Fruit fly (Drosophila melanogaster): ENCODE results near the gene Ca-alpha1T.

Ca-alpha1T gene

DNA sequence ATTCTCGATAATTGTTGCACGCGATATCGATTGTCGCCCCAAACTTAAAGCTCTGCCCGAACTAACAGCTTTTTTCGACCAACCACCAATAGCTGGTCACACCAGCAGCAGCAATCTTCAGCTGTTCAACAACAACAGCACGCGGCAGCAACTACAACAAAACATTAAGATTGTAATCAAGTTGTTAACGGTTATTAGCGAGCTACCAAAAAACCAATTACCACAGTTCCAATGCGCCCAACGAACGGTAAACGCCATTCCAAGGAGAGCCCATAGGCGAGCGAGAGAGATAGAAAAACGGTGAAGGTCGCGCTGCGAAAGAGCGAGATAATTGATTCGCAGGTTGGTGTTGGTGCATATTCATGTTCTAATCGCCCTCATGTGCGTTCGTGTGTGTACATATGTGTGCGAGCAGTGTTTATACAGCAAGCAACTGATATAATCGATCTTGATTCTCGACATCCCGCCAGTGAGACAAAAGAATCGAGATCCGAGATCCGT is 27.6 kb upstream of the Ca-alpha1T start, which contains the start of gene Efr (continued):
- no peak for TF ChIP-seq bcd (GFP tag; optimal IDR thresholded peaks at IDR 0.05)
- no peak for TF ChIP-seq lov (optimal IDR thresholded peaks at IDR 0.05)
- TF ChIP-seq lov (GFP tag; IDR thresholded peaks at IDR 0.05): 0 out of 3 replicates have a peak, but pooled peaks have one; percentile 30
- peak; percentile 5 for TF ChIP-seq YL-1 (GFP tag; optimal IDR thresholded peaks at IDR 0.05)
- TF ChIP-seq Mad (GFP tag; optimal IDR thresholded peaks at IDR 0.05): no peak
- 0 out of 3 replicates have a peak, but pooled peaks have one; percentile 24 for TF ChIP-seq CG34224 (GFP tag; IDR thresholded peaks at IDR 0.05; ENCODE audit: partially characterized antibody)
- no peak for TF ChIP-seq yki (optimal IDR thresholded peaks at IDR 0.05)
- no peak for TF ChIP-seq Ravus (GFP tag; IDR thresholded peaks at IDR 0.05)
- TF ChIP-seq CTCF (GFP tag; optimal IDR thresholded peaks at IDR 0.05): no peak
- no peak for TF ChIP-seq Hmx (GFP tag; optimal IDR thresholded peaks at IDR 0.05)
- TF ChIP-seq Hr3 (GFP tag; optimal IDR thresholded peaks at IDR 0.05): no peak
- TF ChIP-seq CG15073 (GFP tag; optimal IDR thresholded peaks at IDR 0.05): no peak
- no peak for TF ChIP-seq CG7786 (GFP tag; optimal IDR thresholded peaks at IDR 0.05)
- peak; percentile 48 for TF ChIP-seq sens (GFP tag)
- TF ChIP-seq CG12104 (GFP tag; optimal IDR thresholded peaks at IDR 0.05): no peak
- TF ChIP-seq sens-2 (GFP tag; IDR thresholded peaks at IDR 0.05): no peak
- TF ChIP-seq CG4360 (GFP tag; IDR thresholded peaks at IDR 0.05): peak; percentile 72
- TF ChIP-seq CG4854 (GFP tag; optimal IDR thresholded peaks at IDR 0.05): no peak
- peak; percentile 28 for TF ChIP-seq Deaf1 (tag; optimal IDR thresholded peaks at IDR 0.05)
- no peak for TF ChIP-seq ro (GFP tag; IDR thresholded peaks at IDR 0.05)
- TF ChIP-seq Bdp1 (GFP tag; optimal IDR thresholded peaks at IDR 0.05): no peak
- TF ChIP-seq CG15479 (GFP tag; optimal IDR thresholded peaks at IDR 0.05): peak; percentile 10
- no peak for TF ChIP-seq CG17612 (GFP tag; IDR thresholded peaks at IDR 0.05)
- TF ChIP-seq Myb (GFP tag; optimal IDR thresholded peaks at IDR 0.05): peak; percentile 48
- TF ChIP-seq Doc3 (GFP tag; IDR thresholded peaks at IDR 0.05; ENCODE audit: partially characterized antibody): 0 out of 3 replicates have a peak, but pooled peaks have one; percentile 14
- peak; percentile 2 for TF ChIP-seq pb (GFP tag; optimal IDR thresholded peaks at IDR 0.05)
- TF ChIP-seq CG8944 (GFP tag; optimal IDR thresholded peaks at IDR 0.05): no peak
- TF ChIP-seq CG34422 (GFP tag; IDR thresholded peaks at IDR 0.05): peak; percentile 35; the same call in 1 of the 3 replicates
- no peak for TF ChIP-seq pho (GFP tag; optimal IDR thresholded peaks at IDR 0.05)
- TF ChIP-seq ash1 (GFP tag; optimal IDR thresholded peaks at IDR 0.05): no peak
- TF ChIP-seq wor (GFP tag; IDR thresholded peaks at IDR 0.05): no peak
- no peak for TF ChIP-seq CG10267 (tag; optimal IDR thresholded peaks at IDR 0.05)
- no peak for TF ChIP-seq CG7963 (GFP tag; IDR thresholded peaks at IDR 0.05; ENCODE audit: partially characterized antibody)
- no peak for TF ChIP-seq CG6272 (GFP tag; IDR thresholded peaks at IDR 0.05)
- TF ChIP-seq cg (GFP tag; optimal IDR thresholded peaks at IDR 0.05): peak; percentile 88
- TF ChIP-seq ara (GFP tag; IDR thresholded peaks at IDR 0.05): no peak
- TF ChIP-seq CG8281 (tag; optimal IDR thresholded peaks at IDR 0.05): no peak
- TF ChIP-seq CG8478 (optimal IDR thresholded peaks at IDR 0.05): no peak
- TF ChIP-seq CG7357 (GFP tag; IDR thresholded peaks at IDR 0.05): no peak
- peak; percentile 36 for TF ChIP-seq HHEX (GFP tag; optimal IDR thresholded peaks at IDR 0.05)
- TF ChIP-seq CG30403 (GFP tag; optimal IDR thresholded peaks at IDR 0.05): no peak
- no peak for TF ChIP-seq Dad (GFP tag; optimal IDR thresholded peaks at IDR 0.05)
- peak; percentile 93 for TF ChIP-seq abd-A (tag; optimal IDR thresholded peaks at IDR 0.05)
- TF ChIP-seq sob (GFP tag; IDR thresholded peaks at IDR 0.05): 0 out of 2 replicates have a peak, but pooled peaks have one; percentile 16
- no peak for TF ChIP-seq NC2α (GFP tag; optimal IDR thresholded peaks at IDR 0.05)
- peak; percentile 34; the same call in 1 of the 2 replicates for TF ChIP-seq rib (GFP tag; IDR thresholded peaks at IDR 0.05)
- peak; percentile 13 for TF ChIP-seq BtbVII (GFP tag; optimal IDR thresholded peaks at IDR 0.05)
- TF ChIP-seq CG13287 (GFP tag; IDR thresholded peaks at IDR 0.05; ENCODE audit: partially characterized antibody): peak; percentile 60
- TF ChIP-seq oc (tag; optimal IDR thresholded peaks at IDR 0.05): no peak
- no peak for TF ChIP-seq fd64A (GFP tag; optimal IDR thresholded peaks at IDR 0.05)
- no peak for TF ChIP-seq Elba2 (GFP tag; optimal IDR thresholded peaks at IDR 0.05)
- TF ChIP-seq MBD-R2 (GFP tag; IDR thresholded peaks at IDR 0.05): peak; percentile 50
- TF ChIP-seq luna (GFP tag; optimal IDR thresholded peaks at IDR 0.05): no peak

Data from whole organism, embryonic.